Fruit fly (Drosophila melanogaster) whole organism, wandering third instar larva: Measurements from ENCODE around the gene CG15317.

Experiments
- h ChIP-seq: fragments of 200-800 bp; sonication (Bioruptor generic); optimal IDR thresholded peaks from 3 replicates; lab custom pipeline; 2016; ENCODE audit warnings: missing biosample characterization, mild to moderate bottlenecking, missing genetic modification characterization
- sage ChIP-seq: fragments of 200-800 bp; sonication (Bioruptor generic); optimal IDR thresholded peaks from 2 replicates; lab custom pipeline; 2016; ENCODE audit warnings: missing biosample characterization, mild to moderate bottlenecking, missing genetic modification characterization
- usp ChIP-seq: fragments of >200 bp; optimal IDR thresholded peaks from 2 replicates; lab custom pipeline; 2017; ENCODE audit warnings: missing biosample characterization, missing genetic modification characterization

dm6 chrX:9532453-9532852 lies 23.9 kb downstream of the CG15317 start:
- TF ChIP-seq h (no peak), sage (GFP tag; lab: Kevin White, UChicago) (no peak), usp (GFP tag; lab: Kevin White, UChicago) (no peak)
